Fruit fly (Drosophila melanogaster): ENCODE results near the gene plh.
A peak's percentile ranks its signal among the peaks of the same experiment; 100 is the strongest.

plh gene

DNA sequence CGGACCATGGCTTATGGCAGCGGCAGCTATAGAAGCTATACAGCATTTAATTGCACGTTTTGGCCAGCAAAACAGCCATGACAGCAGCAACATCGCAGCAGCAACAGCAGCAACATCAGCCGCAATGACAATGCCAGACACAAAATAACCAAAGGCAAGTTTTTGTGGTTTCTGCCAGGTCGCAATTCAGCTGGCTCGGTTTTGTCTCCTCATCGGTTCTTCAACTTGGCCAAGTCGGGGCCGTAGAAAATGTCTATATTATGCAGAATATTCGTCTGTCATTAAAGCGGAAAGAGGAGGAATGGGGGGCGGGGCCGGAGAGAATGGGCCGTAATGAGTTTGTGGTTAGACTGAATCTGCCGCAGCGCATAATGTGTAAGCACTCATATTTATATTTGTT lies 1.1 kb upstream of the plh start:
- no peak for TF ChIP-seq CG11695 (GFP tag; IDR thresholded peaks at IDR 0.05)
- TF ChIP-seq CG15269 (tag; optimal IDR thresholded peaks at IDR 0.05) = peak; percentile 6
- no peak for TF ChIP-seq Poxn (GFP tag; IDR thresholded peaks at IDR 0.05)
- peak; percentile 42 for TF ChIP-seq Med (GFP tag)
- no peak for TF ChIP-seq CG6689 (GFP tag; IDR thresholded peaks at IDR 0.05)

DNA sequence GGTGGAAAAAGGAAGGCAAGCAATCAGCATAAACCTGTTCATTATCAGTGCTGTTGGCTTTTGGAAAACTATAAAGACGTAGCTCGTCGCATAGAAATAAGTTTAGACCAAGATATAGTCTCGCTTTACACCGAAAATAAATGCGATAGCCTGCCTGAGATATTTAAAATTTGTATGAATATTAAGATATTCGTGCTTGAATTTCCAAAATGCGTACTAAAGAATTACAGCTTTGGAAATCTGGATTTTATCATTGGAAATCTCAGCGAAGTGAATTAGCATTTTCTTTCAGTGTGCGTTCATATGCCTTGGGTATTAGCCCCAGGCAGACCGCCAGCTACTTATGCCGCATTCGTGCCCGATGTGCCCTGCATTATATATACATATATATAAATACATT lies 678 bp downstream of the plh start:
- TF ChIP-seq ERR (GFP tag; optimal IDR thresholded peaks at IDR 0.05) (peak; percentile 67), pita (GFP tag; optimal IDR thresholded peaks at IDR 0.05) (no peak), Ravus (GFP tag; IDR thresholded peaks at IDR 0.05) (peak; percentile 68), CG12071 (GFP tag; optimal IDR thresholded peaks at IDR 0.05) (peak; percentile 83), Meics (GFP tag; optimal IDR thresholded peaks at IDR 0.05) (peak; percentile 87), Hsf (GFP tag; optimal IDR thresholded peaks at IDR 0.05) (peak; percentile 87), dpn (GFP tag; optimal IDR thresholded peaks at IDR 0.05) (peak; percentile 88 to 92), CG8765 (GFP tag; IDR thresholded peaks at IDR 0.05) (peak; percentile 57; the same call in 1 of the 2 replicates), CG2120 (GFP tag; optimal IDR thresholded peaks at IDR 0.05) (peak; percentile 82), CG1024 (GFP tag; IDR thresholded peaks at IDR 0.05) (peak; percentile 85), bigmax (GFP tag; optimal IDR thresholded peaks at IDR 0.05) (peak; percentile 38), trh (GFP tag; optimal IDR thresholded peaks at IDR 0.05) (peak; percentile 81), CG13424 (tag; optimal IDR thresholded peaks at IDR 0.05) (peak; percentile 92), ems (GFP tag; optimal IDR thresholded peaks at IDR 0.05) (peak; percentile 90), gsb-n (tag; optimal IDR thresholded peaks at IDR 0.05) (peak; percentile 88), Max (GFP tag; optimal IDR thresholded peaks at IDR 0.05) (peak; percentile 81), Deaf1 (tag; optimal IDR thresholded peaks at IDR 0.05) (peak; percentile 68), bcd (GFP tag; optimal IDR thresholded peaks at IDR 0.05) (peak; percentile 92), croc (GFP tag; conservative IDR thresholded peaks at IDR 0.05) (peak; percentile 86), Rx (GFP tag; IDR thresholded peaks at IDR 0.05) (peak; percentile 77), shn (GFP tag; optimal IDR thresholded peaks at IDR 0.05) (peak; percentile 77), E2f2 (GFP tag; IDR thresholded peaks at IDR 0.05) (peak; percentile 72), Lim3 (GFP tag; IDR thresholded peaks at IDR 0.05) (peak; percentile 83), lov (optimal IDR thresholded peaks at IDR 0.05) (no peak), lov (GFP tag; IDR thresholded peaks at IDR 0.05) (peak; percentile 89), CG3726 (GFP tag; IDR thresholded peaks at IDR 0.05) (peak; percentile 87), CG3995 (GFP tag; optimal IDR thresholded peaks at IDR 0.05) (peak; percentile 6), CG30403 (GFP tag; optimal IDR thresholded peaks at IDR 0.05) (peak; percentile 91), CG9797 (GFP tag; optimal IDR thresholded peaks at IDR 0.05) (peak; percentile 7), mld (GFP tag; IDR thresholded peaks at IDR 0.05; ENCODE audit: partially characterized antibody) (no peak), CG15011 (GFP tag; optimal IDR thresholded peaks at IDR 0.05) (peak; percentile 78), zfh1 (GFP tag; IDR thresholded peaks at IDR 0.05) (peak; percentile 93), dati (GFP tag; IDR thresholded peaks at IDR 0.05) (peak; percentile 77; the same call in 1 of the 2 replicates), Dbx (GFP tag; IDR thresholded peaks at IDR 0.05) (peak; percentile 57; the same call in 1 of the 3 replicates), gro (GFP tag; optimal IDR thresholded peaks at IDR 0.05) (peak; percentile 78), Camta (GFP tag; optimal IDR thresholded peaks at IDR 0.05) (peak; percentile 91), wdn (GFP tag; IDR thresholded peaks at IDR 0.05) (peak; percentile 48; the same call in 1 of the 2 replicates), CG4820 (GFP tag; optimal IDR thresholded peaks at IDR 0.05) (peak; percentile 93), CG10431 (GFP tag; optimal IDR thresholded peaks at IDR 0.05) (peak; percentile 81), YL-1 (GFP tag; optimal IDR thresholded peaks at IDR 0.05) (peak; percentile 53), CG9876 (GFP tag; optimal IDR thresholded peaks at IDR 0.05) (peak; percentile 66), CG5245 (GFP tag; optimal IDR thresholded peaks at IDR 0.05) (peak; percentile 92), CG4328 (GFP tag; optimal IDR thresholded peaks at IDR 0.05) (peak; percentile 80), tin (GFP tag; optimal IDR thresholded peaks at IDR 0.05) (peak; percentile 94), CG4360 (GFP tag; IDR thresholded peaks at IDR 0.05) (peak; percentile 67), CG12155 (GFP tag; optimal IDR thresholded peaks at IDR 0.05) (peak; percentile 78), CG6689 (GFP tag; IDR thresholded peaks at IDR 0.05) (peak; percentile 89)
